Worm (Caenorhabditis elegans) whole organism, mixed stage, embryonic: ENCODE measurements around the gene F38H4.3.

Experiments
- M03D4.4 ChIP-seq: sonication (generic microtip); optimal IDR thresholded peaks from 2 replicates; lab custom pipeline; 2017; ENCODE audit warnings: mild to moderate bottlenecking, missing genetic modification characterization, missing compliant biosample characterization
- bed-3 ChIP-seq: fragments of 200-800 bp; sonication (Bioruptor generic); optimal IDR thresholded peaks from 3 replicates; lab custom pipeline; 2018; ENCODE audit warnings: mild to moderate bottlenecking, missing genetic modification characterization, moderate library complexity, missing compliant biosample characterization
- blmp-1 ChIP-seq: fragments of 150-350 bp; optimal IDR thresholded peaks from 2 replicates; lab custom pipeline; 2014; ENCODE audit warnings: missing biosample characterization, missing genetic modification characterization
- ceh-39 ChIP-seq: fragments of 150-350 bp; optimal IDR thresholded peaks from 2 replicates; lab custom pipeline; 2014; ENCODE audit warnings: missing biosample characterization, missing genetic modification characterization
- ceh-43 ChIP-seq: fragments of 200-800 bp; sonication (Bioruptor generic); optimal IDR thresholded peaks from 2 replicates; lab custom pipeline; 2018; ENCODE audit warnings: mild to moderate bottlenecking, missing genetic modification characterization, moderate library complexity, missing compliant biosample characterization
- ceh-83 ChIP-seq: fragments of 200-800 bp; sonication (Bioruptor generic); optimal IDR thresholded peaks from 2 replicates; lab custom pipeline; 2018; ENCODE audit warnings: mild to moderate bottlenecking, missing genetic modification characterization, missing compliant biosample characterization
- ces-1 ChIP-seq: fragments of 150-350 bp; optimal IDR thresholded peaks from 2 replicates; lab custom pipeline; 2014; ENCODE audit warnings: missing biosample characterization, missing genetic modification reagents, missing genetic modification characterization
- cnd-1 ChIP-seq: fragments of 200-800 bp; sonication (Bioruptor generic); optimal IDR thresholded peaks from 2 replicates; lab custom pipeline; 2018; ENCODE audit warnings: mild to moderate bottlenecking, missing genetic modification characterization, missing compliant biosample characterization
- drap-1 ChIP-seq: fragments of 200-800 bp; sonication (Bioruptor generic); optimal IDR thresholded peaks from 3 replicates; lab custom pipeline; 2018; ENCODE audit warnings: mild to moderate bottlenecking, missing genetic modification characterization, missing compliant biosample characterization
- elt-1 ChIP-seq: sonication (generic microtip); optimal IDR thresholded peaks from 2 replicates; lab custom pipeline; 2017; ENCODE audit warnings: missing genetic modification characterization, mild to moderate bottlenecking, missing compliant biosample characterization, antibody characterized with exemption, moderate library complexity, borderline replicate concordance; ENCODE audit not compliant: insufficient read depth
- elt-3 ChIP-seq: fragments of 150-350 bp; optimal IDR thresholded peaks from 2 replicates; lab custom pipeline; 2014; ENCODE audit warnings: missing biosample characterization, missing genetic modification characterization
- flh-1 ChIP-seq: fragments of 200-800 bp; sonication (Bioruptor generic); optimal IDR thresholded peaks from 2 replicates; lab custom pipeline; 2018; ENCODE audit warnings: mild to moderate bottlenecking, missing genetic modification characterization, moderate library complexity, missing compliant biosample characterization
- ham-2 ChIP-seq: fragments of 200-800 bp; sonication (Bioruptor generic); optimal IDR thresholded peaks from 2 replicates; lab custom pipeline; 2018; ENCODE audit warnings: mild to moderate bottlenecking, missing genetic modification characterization, missing compliant biosample characterization
- hlh-1 ChIP-seq: fragments of 150-350 bp; optimal IDR thresholded peaks from 2 replicates; lab custom pipeline; 2014; ENCODE audit warnings: missing biosample characterization, missing genetic modification reagents, missing genetic modification characterization
- lin-13 ChIP-seq: fragments of 150-350 bp; optimal IDR thresholded peaks from 2 replicates; lab custom pipeline; 2014; ENCODE audit warnings: missing biosample characterization, missing genetic modification characterization
- lin-32 ChIP-seq: fragments of 200-800 bp; sonication (Bioruptor generic); optimal IDR thresholded peaks from 2 replicates; lab custom pipeline; 2018; ENCODE audit warnings: mild to moderate bottlenecking, missing genetic modification characterization, missing compliant biosample characterization
- lsy-2 ChIP-seq: fragments of 150-350 bp; optimal IDR thresholded peaks from 2 replicates; lab custom pipeline; 2014; ENCODE audit warnings: missing biosample characterization, missing genetic modification characterization
- mab-5 ChIP-seq: fragments of 150-350 bp; optimal IDR thresholded peaks from 2 replicates; lab custom pipeline; 2014; ENCODE audit warnings: missing biosample characterization, missing genetic modification characterization
- mep-1 ChIP-seq: fragments of 150-350 bp; optimal IDR thresholded peaks from 2 replicates; lab custom pipeline; 2017; ENCODE audit warnings: missing biosample characterization, missing genetic modification reagents, missing genetic modification characterization, inconsistent platforms
- mls-2 ChIP-seq: sonication (generic microtip); optimal IDR thresholded peaks from 2 replicates; lab custom pipeline; 2016; ENCODE audit warnings: mild to moderate bottlenecking, missing genetic modification characterization, moderate library complexity, missing compliant biosample characterization
- nhr-12 ChIP-seq: fragments of 150-350 bp; optimal IDR thresholded peaks from 2 replicates; lab custom pipeline; 2014; ENCODE audit warnings: missing biosample characterization, missing genetic modification characterization
- nhr-2 ChIP-seq: fragments of 150-350 bp; optimal IDR thresholded peaks from 2 replicates; lab custom pipeline; 2014; ENCODE audit warnings: missing biosample characterization, missing genetic modification characterization
- nhr-237 ChIP-seq: fragments of 150-350 bp; optimal IDR thresholded peaks from 2 replicates; lab custom pipeline; 2014; ENCODE audit warnings: missing biosample characterization, missing genetic modification characterization
- nhr-28 ChIP-seq: fragments of 150-350 bp; optimal IDR thresholded peaks from 2 replicates; lab custom pipeline; 2014; ENCODE audit warnings: missing biosample characterization, missing genetic modification characterization
- nhr-76 ChIP-seq: sonication (generic microtip); optimal IDR thresholded peaks from 2 replicates; lab custom pipeline; 2017; ENCODE audit warnings: missing biosample characterization, missing genetic modification characterization
- pha-4 ChIP-seq: fragments of 150-350 bp; optimal IDR thresholded peaks from 2 replicates; lab custom pipeline; 2018; ENCODE audit warnings: missing biosample characterization, missing genetic modification reagents, missing genetic modification characterization
- sem-2 ChIP-seq: fragments of 200-800 bp; sonication (Bioruptor generic); optimal IDR thresholded peaks from 2 replicates; lab custom pipeline; 2018; ENCODE audit warnings: mild to moderate bottlenecking, missing genetic modification characterization, missing compliant biosample characterization
- snpc-4 ChIP-seq: fragments of 150-350 bp; optimal IDR thresholded peaks from 2 replicates; lab custom pipeline; 2014; ENCODE audit warnings: missing biosample characterization, missing genetic modification characterization
- sptf-1 ChIP-seq: sonication (generic microtip); optimal IDR thresholded peaks from 2 replicates; lab custom pipeline; 2017; ENCODE audit warnings: mild to moderate bottlenecking, missing genetic modification characterization, moderate library complexity, missing compliant biosample characterization
- tbx-8 ChIP-seq: fragments of 200-800 bp; sonication (Bioruptor generic); optimal IDR thresholded peaks from 2 replicates; lab custom pipeline; 2018; ENCODE audit warnings: mild to moderate bottlenecking, missing genetic modification characterization, moderate library complexity, missing compliant biosample characterization
- unc-120 ChIP-seq: sonication (generic microtip); optimal IDR thresholded peaks from 2 replicates; lab custom pipeline; 2017; ENCODE audit warnings: missing genetic modification characterization, missing compliant biosample characterization; ENCODE audit not compliant: poor library complexity, severe bottlenecking
- unc-39 ChIP-seq: fragments of 150-350 bp; optimal IDR thresholded peaks from 2 replicates; lab custom pipeline; 2014; ENCODE audit warnings: missing biosample characterization, missing genetic modification characterization
- unc-62 ChIP-seq: fragments of 150-350 bp; optimal IDR thresholded peaks from 2 replicates; lab custom pipeline; 2014; ENCODE audit warnings: missing biosample characterization, missing genetic modification reagents, missing genetic modification characterization
- zip-8 ChIP-seq: fragments of 150-350 bp; optimal IDR thresholded peaks from 2 replicates; lab custom pipeline; 2014; ENCODE audit warnings: missing biosample characterization, missing genetic modification characterization
- ztf-11 ChIP-seq: fragments of 150-350 bp; optimal IDR thresholded peaks from 2 replicates; lab custom pipeline; 2014; ENCODE audit warnings: missing biosample characterization, missing genetic modification characterization

Gene F38H4.3

DNA sequence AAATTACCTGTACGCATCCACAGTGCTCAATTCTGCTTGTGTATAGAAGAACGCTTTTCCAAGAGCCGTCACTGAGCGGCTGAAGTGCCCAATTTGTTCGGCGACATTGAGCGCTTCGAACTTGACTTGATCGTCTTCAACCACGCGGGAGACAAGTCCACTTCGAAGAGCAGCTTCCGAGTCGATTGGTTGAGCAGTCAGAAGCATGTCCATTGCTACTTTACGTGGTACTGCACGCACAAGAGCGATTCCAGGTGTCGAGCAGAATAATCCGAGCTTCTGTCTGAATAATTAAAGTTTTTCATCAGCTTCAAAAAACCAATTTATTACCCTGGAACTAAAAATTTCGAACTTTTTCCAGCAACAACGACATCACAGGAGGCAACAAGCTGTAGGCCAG is 13.2 kb downstream of the F38H4.3 start:
- TF ChIP-seq unc-62 (GFP tag; lab: Kevin White, UChicago) (no peak), lin-32 (no peak), elt-3 (no peak), ces-1 (GFP tag; lab: Kevin White, UChicago) (no peak), sem-2 (GFP tag; lab: Kevin White, UChicago) (no peak), nhr-12 (tag; lab: Kevin White, UChicago) (no peak)

- no peak for TF ChIP-seq bed-3
- no peak for TF ChIP-seq unc-62 (GFP tag; lab: Kevin White, UChicago)
- TF ChIP-seq zip-8 (tag; lab: Kevin White, UChicago): no peak
- peak; percentile 27 for TF ChIP-seq hlh-1 (tag; lab: Kevin White, UChicago)
- peak; percentile 4 for TF ChIP-seq lsy-2
- no peak for TF ChIP-seq cnd-1 (tag; lab: Kevin White, UChicago)
- TF ChIP-seq mep-1 (tag; lab: Kevin White, UChicago): peak; percentile 60
- TF ChIP-seq, all 35 proteins: peak for 3
These were observed 13.9 kb downstream of the F38H4.3 start, which contains the start of gene ech-2 for ce11 chrIV:11855900-11856660. ech-2 (minus strand) TSS chrIV:11856351.

- TF ChIP-seq sptf-1 (tag; lab: Kevin White, UChicago) (peak; percentile 19), ceh-39 (no peak), mep-1 (tag; lab: Kevin White, UChicago) (peak; percentile 54), lsy-2 (peak; percentile 67), ham-2 (GFP tag; lab: Kevin White, UChicago) (peak; percentile 92), ztf-11 (tag; lab: Kevin White, UChicago) (peak; percentile 37), unc-39 (tag; lab: Kevin White, UChicago) (no peak), sem-2 (GFP tag; lab: Kevin White, UChicago) (no peak), zip-8 (tag; lab: Kevin White, UChicago) (no peak), ces-1 (GFP tag; lab: Kevin White, UChicago) (peak; percentile 69), elt-1 (no peak), ceh-83 (no peak), lin-13 (tag; lab: Kevin White, UChicago) (peak; percentile 67), nhr-237 (tag; lab: Kevin White, UChicago) (no peak), M03D4.4 (tag; lab: Kevin White, UChicago) (peak; percentile 59), snpc-4 (tag; lab: Kevin White, UChicago) (no peak), drap-1 (GFP tag; lab: Kevin White, UChicago) (peak; percentile 35), nhr-12 (tag; lab: Kevin White, UChicago) (no peak), mab-5 (tag; lab: Kevin White, UChicago) (no peak), unc-120 (peak; percentile 87), lin-32 (no peak), blmp-1 (tag; lab: Kevin White, UChicago) (no peak), mls-2 (peak; percentile 28), ceh-43 (GFP tag; lab: Kevin White, UChicago) (no peak), cnd-1 (tag; lab: Kevin White, UChicago) (no peak), tbx-8 (GFP tag; lab: Kevin White, UChicago) (no peak), bed-3 (peak; percentile 0), unc-62 (GFP tag; lab: Kevin White, UChicago) (peak; percentile 62), nhr-28 (tag; lab: Kevin White, UChicago) (no peak), elt-3 (no peak), hlh-1 (tag; lab: Kevin White, UChicago) (peak; percentile 79), nhr-2 (tag; lab: Kevin White, UChicago) (no peak), nhr-76 (tag; lab: Kevin White, UChicago) (no peak), flh-1 (GFP tag; lab: Kevin White, UChicago) (no peak), pha-4 (tag; lab: Kevin White, UChicago) (peak; percentile 75)
These were observed 14.9 kb downstream of the F38H4.3 start for ce11 chrIV:11857159-11857565.
